Worm (Caenorhabditis elegans): ENCODE data around the gene srh-272.

The srh-272 gene

ce11 chrV:2912901-2913300, 49.8 kb downstream of the srh-272 start, which contains the start of gene C31B8.9:
C31B8.9 (minus strand) TSS chrV:2913001.
- TF ChIP-seq repo-1 (tag; optimal IDR thresholded peaks at IDR 0.05) = no peak
- TF ChIP-seq lsl-1 (GFP tag; optimal IDR thresholded peaks at IDR 0.05) = no peak
- no peak for TF ChIP-seq ama-1 (optimal IDR thresholded peaks at IDR 0.05)
- no peak for TF ChIP-seq ama-1 (GFP tag; optimal IDR thresholded peaks at IDR 0.05)
- no peak for TF ChIP-seq Y53G8AR.9 (GFP tag; conservative IDR thresholded peaks at IDR 0.05)
- no peak for TF ChIP-seq F57C9.4 (tag; optimal IDR thresholded peaks at IDR 0.05)
- TF ChIP-seq egrh-3 (GFP tag; IDR thresholded peaks at IDR 0.05) = no peak
- no peak for TF ChIP-seq cebp-2 (GFP tag; IDR thresholded peaks at IDR 0.05)
- no peak for TF ChIP-seq ztf-6 (GFP tag; IDR thresholded peaks at IDR 0.05)
- no peak for TF ChIP-seq B0019.2 (GFP tag; conservative IDR thresholded peaks at IDR 0.05)
- TF ChIP-seq mes-4 (tag; optimal IDR thresholded peaks at IDR 0.05) = no peak
- no peak for TF ChIP-seq gei-17 (GFP tag; optimal IDR thresholded peaks at IDR 0.05)
- no peak for TF ChIP-seq nfya-1 (tag; optimal IDR thresholded peaks at IDR 0.05; ENCODE audit: borderline replicate concordance, insufficient read depth)
- no peak for TF ChIP-seq Y79H2A.3 (GFP tag; conservative IDR thresholded peaks at IDR 0.05)
- TF ChIP-seq F49E8.2 (tag; optimal IDR thresholded peaks at IDR 0.05; ENCODE audit: insufficient read depth) = no peak
- TF ChIP-seq sptf-2 (GFP tag; optimal IDR thresholded peaks at IDR 0.05) = no peak
- TF ChIP-seq F10E7.11 (tag; optimal IDR thresholded peaks at IDR 0.05) = no peak
- TF ChIP-seq lin-54 (GFP tag; optimal IDR thresholded peaks at IDR 0.05) = no peak
- no peak for TF ChIP-seq ekl-4 (GFP tag; IDR thresholded peaks at IDR 0.05)

ce11 chrV:2913948-2914347, 50.8 kb downstream of the srh-272 start, which contains the start of gene srh-146:
srh-146 (plus strand) TSS chrV:2914248.
- TF ChIP-seq ets-4 (GFP tag; optimal IDR thresholded peaks at IDR 0.05) (no peak), sptf-2 (GFP tag; optimal IDR thresholded peaks at IDR 0.05) (no peak), F37B4.10 (GFP tag; IDR thresholded peaks at IDR 0.05) (no peak), nfya-2 (GFP tag; IDR thresholded peaks at IDR 0.05) (no peak), hmg-1.2 (GFP tag; IDR thresholded peaks at IDR 0.05) (no peak), nhr-80 (tag; optimal IDR thresholded peaks at IDR 0.05) (no peak), madf-8 (GFP tag; conservative IDR thresholded peaks at IDR 0.05) (no peak), K11D2.4 (GFP tag; IDR thresholded peaks at IDR 0.05) (no peak)
